4 fruit fly cellular contexts compared by ENCODE assay signal in the genomic region with DNA sequence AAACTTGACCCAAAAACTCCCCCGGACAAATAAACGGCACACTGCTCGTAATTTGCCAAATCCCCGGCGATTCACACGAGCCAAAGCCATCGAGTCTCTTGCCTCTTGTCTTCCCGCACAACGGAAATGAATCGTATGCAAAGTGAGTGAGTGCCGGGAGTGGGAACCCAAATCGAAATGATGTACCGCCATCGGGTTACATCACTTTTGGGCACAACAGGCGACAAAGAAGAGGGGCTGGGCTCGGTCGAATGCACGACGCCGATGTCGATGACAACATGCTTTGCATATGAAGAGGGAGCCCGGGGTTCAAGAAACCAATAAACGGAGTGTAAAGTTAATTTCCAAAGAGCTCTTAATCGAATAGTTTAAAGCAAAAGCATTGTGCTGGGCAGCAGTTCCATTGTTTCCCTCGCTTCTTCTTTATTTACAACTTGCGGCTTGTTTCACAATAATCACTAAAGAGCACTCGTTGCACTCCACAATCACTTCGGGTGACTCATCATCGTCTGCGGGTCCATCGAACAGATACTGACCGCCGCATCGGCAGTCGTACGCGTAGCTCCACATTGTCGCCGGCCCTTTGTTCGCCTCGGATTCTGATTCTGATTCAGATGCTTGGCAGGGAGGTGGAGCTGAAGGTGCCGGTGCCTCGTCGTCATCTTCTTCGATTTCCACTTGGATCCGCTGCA.
TF ChIP-seq lines count a peak whose summit lies in the region.

No protein-coding gene starts in this region.

- no peak for TF ChIP-seq CTCF in whole organism, embryonic (GFP tag; optimal IDR thresholded peaks at IDR 0.05; lab: Kevin White, UChicago)

TF ChIP-seq in whole organism, embryonic, 481 proteins besides CTCF, POLR2A, EP300 and RAD21 (continues in another document):
- TF ChIP-seq CG9215 (GFP tag; IDR thresholded peaks at IDR 0.05; lab: Robert Waterston, UW), result no peak
- TF ChIP-seq en (GFP tag; optimal IDR thresholded peaks at IDR 0.05; lab: Kevin White, UChicago), result no peak
- TF ChIP-seq vvl (GFP tag; IDR thresholded peaks at IDR 0.05; lab: Robert Waterston, UW), result peak; percentile 70; the same call in 1 of the 2 replicates
- no peak for TF ChIP-seq stc (GFP tag; IDR thresholded peaks at IDR 0.05; lab: Robert Waterston, UW)
- TF ChIP-seq vfl (GFP tag; optimal IDR thresholded peaks at IDR 0.05; lab: Kevin White, UChicago), result no peak
- TF ChIP-seq CG15514 (GFP tag; optimal IDR thresholded peaks at IDR 0.05; lab: Kevin White, UChicago), result no peak
- no peak for TF ChIP-seq CG14667 (GFP tag; IDR thresholded peaks at IDR 0.05; lab: Robert Waterston, UW)
- no peak for TF ChIP-seq CG7987 (GFP tag; optimal IDR thresholded peaks at IDR 0.05; lab: Kevin White, UChicago)
- no peak for TF ChIP-seq B-H1 (GFP tag; IDR thresholded peaks at IDR 0.05; lab: Robert Waterston, UW)
- peak; percentile 43 for TF ChIP-seq kni (GFP tag; optimal IDR thresholded peaks at IDR 0.05; lab: Kevin White, UChicago)
- no peak for TF ChIP-seq so (GFP tag; IDR thresholded peaks at IDR 0.05; lab: Robert Waterston, UW)
- no peak for TF ChIP-seq h (optimal IDR thresholded peaks at IDR 0.05; lab: Kevin White, UChicago)
- no peak for TF ChIP-seq Atf6 (GFP tag; IDR thresholded peaks at IDR 0.05; lab: Robert Waterston, UW)
- TF ChIP-seq GATAe (GFP tag; conservative IDR thresholded peaks at IDR 0.05; lab: Robert Waterston, UW), result no peak
- no peak for TF ChIP-seq CG8290 (GFP tag; optimal IDR thresholded peaks at IDR 0.05; lab: Kevin White, UChicago)
- TF ChIP-seq CG8290 (tag; optimal IDR thresholded peaks at IDR 0.05; lab: Kevin White, UChicago), result no peak
- TF ChIP-seq Scr (GFP tag; IDR thresholded peaks at IDR 0.05; lab: Robert Waterston, UW; ENCODE audit: partially characterized antibody), result no peak
- TF ChIP-seq CG43689 (GFP tag; IDR thresholded peaks at IDR 0.05; lab: Robert Waterston, UW), result no peak
- TF ChIP-seq Dip2 (GFP tag; IDR thresholded peaks at IDR 0.05; lab: Robert Waterston, UW), result no peak
- TF ChIP-seq CG2199 (GFP tag; IDR thresholded peaks at IDR 0.05; lab: Robert Waterston, UW), result no peak
- no peak for TF ChIP-seq CG6813 (GFP tag; optimal IDR thresholded peaks at IDR 0.05; lab: Kevin White, UChicago)
- peak; percentile 41 for TF ChIP-seq CG12769 (tag; optimal IDR thresholded peaks at IDR 0.05; lab: Kevin White, UChicago)

TF ChIP-seq in whole organism, prepupa, 60 proteins besides CTCF, POLR2A, EP300 and RAD21 (continues in another document):
- TF ChIP-seq CG10631 (GFP tag; optimal IDR thresholded peaks at IDR 0.05; lab: Kevin White, UChicago) (no peak), Eip93F (GFP tag; optimal IDR thresholded peaks at IDR 0.05; lab: Kevin White, UChicago) (no peak), achi (GFP tag; optimal IDR thresholded peaks at IDR 0.05; lab: Kevin White, UChicago) (no peak), CG1621 (tag; optimal IDR thresholded peaks at IDR 0.05; lab: Kevin White, UChicago) (peak; percentile 62), spab (GFP tag; optimal IDR thresholded peaks at IDR 0.05; lab: Kevin White, UChicago) (peak; percentile 55), acj6 (GFP tag; optimal IDR thresholded peaks at IDR 0.05; lab: Kevin White, UChicago) (no peak), fkh (GFP tag; optimal IDR thresholded peaks at IDR 0.05; lab: Kevin White, UChicago) (no peak), net (GFP tag; optimal IDR thresholded peaks at IDR 0.05; lab: Kevin White, UChicago) (peak; percentile 6), CG11294 (GFP tag; IDR thresholded peaks at IDR 0.05; lab: Robert Waterston, UW) (no peak), dsx (GFP tag; optimal IDR thresholded peaks at IDR 0.05; lab: Kevin White, UChicago; ENCODE audit: poor library complexity, severe bottlenecking) (peak; percentile 70), Hr38 (GFP tag; optimal IDR thresholded peaks at IDR 0.05; lab: Kevin White, UChicago) (no peak), vri (GFP tag; optimal IDR thresholded peaks at IDR 0.05; lab: Kevin White, UChicago) (peak; percentile 72), Ets21C (GFP tag; optimal IDR thresholded peaks at IDR 0.05; lab: Kevin White, UChicago) (no peak), dac (GFP tag; optimal IDR thresholded peaks at IDR 0.05; lab: Kevin White, UChicago) (no peak), CG11762 (GFP tag; optimal IDR thresholded peaks at IDR 0.05; lab: Kevin White, UChicago; ENCODE audit: insufficient read depth) (no peak), fd59A (GFP tag; optimal IDR thresholded peaks at IDR 0.05; lab: Kevin White, UChicago) (no peak), fd85E (GFP tag; optimal IDR thresholded peaks at IDR 0.05; lab: Kevin White, UChicago) (no peak), CG16779 (tag; optimal IDR thresholded peaks at IDR 0.05; lab: Kevin White, UChicago) (peak; percentile 22), CG9139 (GFP tag; optimal IDR thresholded peaks at IDR 0.05; lab: Kevin White, UChicago) (peak; percentile 69), Ets96B (tag; optimal IDR thresholded peaks at IDR 0.05; lab: Kevin White, UChicago) (no peak), Hr39 (GFP tag; optimal IDR thresholded peaks at IDR 0.05; lab: Kevin White, UChicago) (no peak), esn (GFP tag; optimal IDR thresholded peaks at IDR 0.05; lab: Kevin White, UChicago) (no peak)

TF ChIP-seq in whole organism, pupa, 21 proteins besides CTCF, POLR2A, EP300 and RAD21:
- TF ChIP-seq EcR (GFP tag; optimal IDR thresholded peaks at IDR 0.05; lab: Kevin White, UChicago), result peak; percentile 94
- no peak for TF ChIP-seq CG9948 (tag; optimal IDR thresholded peaks at IDR 0.05; lab: Kevin White, UChicago)
- TF ChIP-seq rn (GFP tag; IDR thresholded peaks at IDR 0.05; lab: Robert Waterston, UW), result no peak
- no peak for TF ChIP-seq CG15710 (tag; optimal IDR thresholded peaks at IDR 0.05; lab: Kevin White, UChicago)
- peak; percentile 4 for TF ChIP-seq Pif1A (GFP tag; optimal IDR thresholded peaks at IDR 0.05; lab: Kevin White, UChicago)
- TF ChIP-seq Ets98B (GFP tag; IDR thresholded peaks at IDR 0.05; lab: Robert Waterston, UW), result no peak; the same call in 1 of the 2 replicates
- peak; percentile 42; the same call in 1 of the 3 replicates for TF ChIP-seq CG4496 (GFP tag; IDR thresholded peaks at IDR 0.05; lab: Robert Waterston, UW)
- TF ChIP-seq CG13204 (GFP tag; optimal IDR thresholded peaks at IDR 0.05; lab: Kevin White, UChicago), result peak; percentile 77
- no peak for TF ChIP-seq CG32121 (GFP tag; IDR thresholded peaks at IDR 0.05; lab: Robert Waterston, UW)
- TF ChIP-seq CG17806 (tag; optimal IDR thresholded peaks at IDR 0.05; lab: Kevin White, UChicago), result no peak
- TF ChIP-seq D1 (tag; optimal IDR thresholded peaks at IDR 0.05; lab: Kevin White, UChicago), result no peak
- peak; percentile 18 for TF ChIP-seq CG34367 (tag; optimal IDR thresholded peaks at IDR 0.05; lab: Kevin White, UChicago)
- no peak for TF ChIP-seq Snoo (tag; optimal IDR thresholded peaks at IDR 0.05; lab: Kevin White, UChicago)
- peak; percentile 14 for TF ChIP-seq CG14655 (GFP tag; optimal IDR thresholded peaks at IDR 0.05; lab: Kevin White, UChicago)
- TF ChIP-seq CG10348 (GFP tag; IDR thresholded peaks at IDR 0.05; lab: Robert Waterston, UW), result no peak
- TF ChIP-seq CG8159 (tag; optimal IDR thresholded peaks at IDR 0.05; lab: Kevin White, UChicago), result peak; percentile 27
- TF ChIP-seq Pif1B (GFP tag; optimal IDR thresholded peaks at IDR 0.05; lab: Kevin White, UChicago), result no peak
- TF ChIP-seq gl (tag; optimal IDR thresholded peaks at IDR 0.05; lab: Kevin White, UChicago), result peak; percentile 82
- TF ChIP-seq CG12605 (GFP tag; IDR thresholded peaks at IDR 0.05; lab: Robert Waterston, UW), result peak; percentile 50
- TF ChIP-seq fd96Ca (GFP tag; IDR thresholded peaks at IDR 0.05; lab: Robert Waterston, UW), result 0 out of 3 replicates have a peak, but pooled peaks have one; percentile 45
- peak; percentile 4 for TF ChIP-seq CG8301 (tag; optimal IDR thresholded peaks at IDR 0.05; lab: Kevin White, UChicago)

TF ChIP-seq in whole organism, wandering third instar larva, 38 proteins besides CTCF, POLR2A, EP300 and RAD21:
- TF ChIP-seq Mio (GFP tag; optimal IDR thresholded peaks at IDR 0.05; lab: Kevin White, UChicago), result no peak
- TF ChIP-seq Rel (GFP tag; optimal IDR thresholded peaks at IDR 0.05; lab: Kevin White, UChicago), result no peak
- peak; percentile 15 for TF ChIP-seq Rel (tag; optimal IDR thresholded peaks at IDR 0.05; lab: Kevin White, UChicago)
TF ChIP-seq in whole organism, wandering third instar larva: peak in this region for 1.
